Fruit fly (Drosophila melanogaster) whole organism, pupa: ENCODE measurements around the gene Smn.
A peak's percentile ranks its signal among the peaks of the same experiment; 100 is the strongest.

Experiments used
- CG10348 ChIP-seq: fragments of 200-800 bp; sonication (Bioruptor generic); IDR thresholded peaks from 2 replicates; pipeline ENCODE4 v1.3.6; 2022; ENCODE audit warnings: missing biosample characterization, missing genetic modification characterization
- CG12605 ChIP-seq: fragments of 200-800 bp; sonication (Bioruptor generic); IDR thresholded peaks from 2 replicates; pipeline ENCODE4 v1.3.6; 2022; ENCODE audit warnings: missing biosample characterization, missing genetic modification characterization
- CG13204 ChIP-seq: fragments of 200-800 bp; sonication (Bioruptor generic); optimal IDR thresholded peaks from 2 replicates; lab custom pipeline; 2018; ENCODE audit warnings: missing biosample characterization, mild to moderate bottlenecking, missing genetic modification characterization, moderate library complexity
- CG14655 ChIP-seq: fragments of 200-800 bp; sonication (Bioruptor generic); optimal IDR thresholded peaks from 3 replicates; lab custom pipeline; 2017; ENCODE audit warnings: mild to moderate bottlenecking, missing biosample characterization, missing genetic modification reagents, missing genetic modification characterization
- CG15710 ChIP-seq: fragments of 200-800 bp; sonication (Bioruptor generic); optimal IDR thresholded peaks from 2 replicates; lab custom pipeline; 2018; ENCODE audit warnings: missing biosample characterization, mild to moderate bottlenecking, missing genetic modification characterization, moderate library complexity
- CG17806 ChIP-seq: fragments of 200-800 bp; sonication (Bioruptor generic); optimal IDR thresholded peaks from 2 replicates; lab custom pipeline; 2018; ENCODE audit warnings: missing biosample characterization, mild to moderate bottlenecking, missing genetic modification characterization, moderate library complexity
- CG32121 ChIP-seq: fragments of 200-800 bp; sonication (Bioruptor generic); IDR thresholded peaks from 2 replicates; pipeline ENCODE4 v1.3.6; 2022; ENCODE audit warnings: missing biosample characterization, missing genetic modification characterization
- CG34367 ChIP-seq: fragments of 200-800 bp; sonication (Bioruptor generic); optimal IDR thresholded peaks from 2 replicates; lab custom pipeline; 2018; ENCODE audit warnings: missing biosample characterization, mild to moderate bottlenecking, missing genetic modification characterization
- CG4496 ChIP-seq: fragments of 200-800 bp; sonication (Bioruptor generic); IDR thresholded peaks from 3 replicates; pipeline ENCODE4 v1.3.6; 2022; ENCODE audit warnings: missing biosample characterization, missing genetic modification characterization
- CG8159 ChIP-seq: fragments of 200-800 bp; sonication (Bioruptor generic); optimal IDR thresholded peaks from 3 replicates; lab custom pipeline; 2018; ENCODE audit warnings: missing biosample characterization, mild to moderate bottlenecking, missing genetic modification characterization, moderate library complexity
- CG8301 ChIP-seq: fragments of 200-800 bp; sonication (Bioruptor generic); optimal IDR thresholded peaks from 2 replicates; lab custom pipeline; 2018; ENCODE audit warnings: missing biosample characterization, mild to moderate bottlenecking, missing genetic modification characterization
- CG9948 ChIP-seq: fragments of 200-800 bp; sonication (Bioruptor generic); optimal IDR thresholded peaks from 2 replicates; lab custom pipeline; 2018; ENCODE audit warnings: missing biosample characterization, mild to moderate bottlenecking, missing genetic modification characterization, moderate library complexity
- D1 ChIP-seq: fragments of 200-800 bp; sonication (Bioruptor generic); optimal IDR thresholded peaks from 2 replicates; lab custom pipeline; 2018; ENCODE audit warnings: missing biosample characterization, mild to moderate bottlenecking, missing genetic modification characterization, moderate library complexity
- EcR ChIP-seq: fragments of 200-800 bp; sonication (Bioruptor generic); optimal IDR thresholded peaks from 3 replicates; lab custom pipeline; 2019; ENCODE audit warnings: missing biosample characterization, missing genetic modification characterization, mild to moderate bottlenecking, moderate library complexity, missing genetic modification reagents
- Ets98B ChIP-seq: fragments of 200-800 bp; sonication (Bioruptor generic); IDR thresholded peaks from 2 replicates; pipeline ENCODE4 v1.3.6; 2022; ENCODE audit warnings: missing biosample characterization, missing genetic modification characterization
- Pif1A ChIP-seq: fragments of 200-800 bp; sonication (Bioruptor generic); optimal IDR thresholded peaks from 3 replicates; lab custom pipeline; 2016; ENCODE audit warnings: missing biosample characterization, missing genetic modification characterization
- Pif1B ChIP-seq: fragments of 200-800 bp; sonication (Bioruptor generic); optimal IDR thresholded peaks from 3 replicates; lab custom pipeline; 2016; ENCODE audit warnings: missing biosample characterization, missing genetic modification characterization
- Snoo ChIP-seq: fragments of 200-800 bp; sonication (Bioruptor generic); optimal IDR thresholded peaks from 3 replicates; lab custom pipeline; 2017; ENCODE audit warnings: missing biosample characterization, mild to moderate bottlenecking, missing genetic modification characterization, inconsistent platforms
- fd96Ca ChIP-seq: fragments of 200-800 bp; sonication (Bioruptor generic); IDR thresholded peaks from 3 replicates; pipeline ENCODE4 v1.3.6; 2022; ENCODE audit warnings: missing biosample characterization, missing genetic modification characterization
- gl ChIP-seq: fragments of 200-800 bp; sonication (Bioruptor generic); optimal IDR thresholded peaks from 2 replicates; lab custom pipeline; 2018; ENCODE audit warnings: missing biosample characterization, mild to moderate bottlenecking, missing genetic modification characterization
- rn ChIP-seq: fragments of 200-800 bp; sonication (Bioruptor generic); IDR thresholded peaks from 2 replicates; pipeline ENCODE4 v1.3.6; 2022; ENCODE audit warnings: missing biosample characterization, missing genetic modification characterization

Smn gene

dm6 chr3L:16563361-16563760, 18.0 kb downstream of the Smn start:
- TF ChIP-seq CG8159 (tag; lab: Kevin White, UChicago) (no peak), CG17806 (tag; lab: Kevin White, UChicago) (no peak), CG15710 (tag; lab: Kevin White, UChicago) (no peak), D1 (tag; lab: Kevin White, UChicago) (no peak), CG4496 (GFP tag; lab: Robert Waterston, UW) (no peak), CG32121 (GFP tag; lab: Robert Waterston, UW) (no peak), Pif1A (GFP tag; lab: Kevin White, UChicago) (no peak), Ets98B (GFP tag; lab: Robert Waterston, UW) (no peak), gl (tag; lab: Kevin White, UChicago) (no peak)
- TF ChIP-seq, all 21 proteins: peak for 0

- TF ChIP-seq Snoo: no peak
- no peak for TF ChIP-seq CG34367 (tag; lab: Kevin White, UChicago)
- TF ChIP-seq rn (GFP tag; lab: Robert Waterston, UW): no peak
- no peak for TF ChIP-seq D1 (tag; lab: Kevin White, UChicago)
These were observed 24.8 kb downstream of the Smn start, which contains the start of gene CG4229 for dm6 chr3L:16556523-16556922. Gene CG4229, plus strand, starts transcription at chr3L:16556823.

dm6 chr3L:16546159-16546558, 35.2 kb downstream of the Smn start:
- no peak for TF ChIP-seq Pif1B (GFP tag; lab: Kevin White, UChicago)
- TF ChIP-seq CG8301 (tag; lab: Kevin White, UChicago): no peak

dm6 chr3L:16545511-16545910, 35.8 kb downstream of the Smn start, which contains the start of gene CG13033:
Gene CG13033, minus strand, starts transcription at chr3L:16545628.
- TF ChIP-seq CG13204 (no peak), Snoo (no peak), CG10348 (GFP tag; lab: Robert Waterston, UW) (no peak), gl (tag; lab: Kevin White, UChicago) (no peak), Pif1B (GFP tag; lab: Kevin White, UChicago) (no peak), CG8159 (tag; lab: Kevin White, UChicago) (no peak), D1 (tag; lab: Kevin White, UChicago) (no peak), EcR (GFP tag; lab: Kevin White, UChicago) (no peak), CG14655 (GFP tag; lab: Kevin White, UChicago) (no peak), CG32121 (GFP tag; lab: Robert Waterston, UW) (no peak), Pif1A (GFP tag; lab: Kevin White, UChicago) (no peak), fd96Ca (GFP tag; lab: Robert Waterston, UW) (no peak), CG15710 (tag; lab: Kevin White, UChicago) (no peak), CG12605 (GFP tag; lab: Robert Waterston, UW) (no peak), CG8301 (tag; lab: Kevin White, UChicago) (no peak), rn (GFP tag; lab: Robert Waterston, UW) (no peak), CG4496 (GFP tag; lab: Robert Waterston, UW) (no peak)

- TF ChIP-seq EcR (GFP tag; lab: Kevin White, UChicago) (no peak), CG8159 (tag; lab: Kevin White, UChicago) (no peak), gl (tag; lab: Kevin White, UChicago) (no peak), CG10348 (GFP tag; lab: Robert Waterston, UW) (no peak), CG12605 (GFP tag; lab: Robert Waterston, UW) (no peak), CG32121 (GFP tag; lab: Robert Waterston, UW) (no peak), CG13204 (no peak), CG14655 (GFP tag; lab: Kevin White, UChicago) (no peak), fd96Ca (GFP tag; lab: Robert Waterston, UW) (no peak)
These were observed 37.1 kb downstream of the Smn start for dm6 chr3L:16544220-16544619.

- TF ChIP-seq fd96Ca (GFP tag; lab: Robert Waterston, UW) (0 out of 3 replicates have a peak, but pooled peaks have one; percentile 17), CG9948 (no peak), D1 (tag; lab: Kevin White, UChicago) (no peak)
- TF ChIP-seq, all 21 proteins: peak for 1
These were observed 38.2 kb downstream of the Smn start, which contains the start of gene CG43373 for dm6 chr3L:16542998-16543624. Gene CG43373, minus strand, starts transcription at chr3L:16543370.

dm6 chr3L:16533932-16534331, 47.4 kb downstream of the Smn start:
- TF ChIP-seq rn (GFP tag; lab: Robert Waterston, UW) (no peak), CG8159 (tag; lab: Kevin White, UChicago) (peak; percentile 38), CG10348 (GFP tag; lab: Robert Waterston, UW) (no peak), CG32121 (GFP tag; lab: Robert Waterston, UW) (no peak), CG17806 (tag; lab: Kevin White, UChicago) (no peak), CG14655 (GFP tag; lab: Kevin White, UChicago) (peak; percentile 17), D1 (tag; lab: Kevin White, UChicago) (no peak), Snoo (no peak), EcR (GFP tag; lab: Kevin White, UChicago) (no peak), CG8301 (tag; lab: Kevin White, UChicago) (peak; percentile 28), CG34367 (tag; lab: Kevin White, UChicago) (no peak), CG15710 (tag; lab: Kevin White, UChicago) (no peak), CG12605 (GFP tag; lab: Robert Waterston, UW) (no peak), Pif1A (GFP tag; lab: Kevin White, UChicago) (no peak), fd96Ca (GFP tag; lab: Robert Waterston, UW) (no peak), Ets98B (GFP tag; lab: Robert Waterston, UW) (no peak)
